Worm (Caenorhabditis elegans) whole organism, early embryonic: ENCODE results near the gene K02D10.3.

Source experiments
- B0310.2 ChIP-seq: sonication (generic microtip); optimal IDR thresholded peaks from 2 replicates; lab custom pipeline; 2016; ENCODE audit warnings: mild to moderate bottlenecking, missing genetic modification characterization, missing compliant biosample characterization
- F13C5.2 ChIP-seq: sonication (generic microtip); optimal IDR thresholded peaks from 2 replicates; lab custom pipeline; 2017; ENCODE audit warnings: mild to moderate bottlenecking, missing genetic modification characterization, inconsistent platforms, missing compliant biosample characterization
- aly-1 ChIP-seq: sonication (generic microtip); optimal IDR thresholded peaks from 2 replicates; lab custom pipeline; 2016; ENCODE audit warnings: missing genetic modification characterization, missing compliant biosample characterization
- ama-1 ChIP-seq: fragments of 150-350 bp; optimal IDR thresholded peaks from 2 replicates; lab custom pipeline; 2014
- ceh-13 ChIP-seq: fragments of 200-800 bp; sonication (Bioruptor generic); optimal IDR thresholded peaks from 2 replicates; lab custom pipeline; 2018; ENCODE audit warnings: mild to moderate bottlenecking, missing genetic modification characterization, missing compliant biosample characterization
- ceh-36 ChIP-seq: sonication (generic microtip); optimal IDR thresholded peaks from 2 replicates; lab custom pipeline; 2016; ENCODE audit warnings: missing genetic modification characterization, inconsistent platforms, missing compliant biosample characterization
- ets-7 ChIP-seq: sonication (generic microtip); optimal IDR thresholded peaks from 2 replicates; lab custom pipeline; 2016; ENCODE audit warnings: missing genotype, missing genetic modification characterization, missing compliant biosample characterization
- flt-1 ChIP-seq: fragments of 200-800 bp; sonication (Bioruptor generic); IDR thresholded peaks from 2 replicates; pipeline ENCODE4 v1.3.6; 2022; ENCODE audit warnings: missing genetic modification characterization, missing compliant biosample characterization
- hmbx-1 ChIP-seq: sonication (generic microtip); optimal IDR thresholded peaks from 2 replicates; lab custom pipeline; 2016; ENCODE audit warnings: mild to moderate bottlenecking, missing genetic modification characterization, missing compliant biosample characterization
- hmg-4 ChIP-seq: fragments of 200-800 bp; sonication (Bioruptor generic); optimal IDR thresholded peaks from 2 replicates; lab custom pipeline; 2018; ENCODE audit warnings: mild to moderate bottlenecking, missing genetic modification characterization, missing compliant biosample characterization
- hnd-1 ChIP-seq: sonication (generic microtip); optimal IDR thresholded peaks from 2 replicates; lab custom pipeline; 2016; ENCODE audit warnings: missing genetic modification characterization, missing compliant biosample characterization
- pes-1 ChIP-seq: fragments of 200-800 bp; sonication (Bioruptor generic); IDR thresholded peaks from 2 replicates; pipeline ENCODE4 v1.3.6; 2022; ENCODE audit warnings: missing genetic modification reagents, missing genetic modification characterization, missing compliant biosample characterization
- scrt-1 ChIP-seq: fragments of 200-800 bp; sonication (Bioruptor generic); IDR thresholded peaks from 2 replicates; pipeline ENCODE4 v1.3.6; 2022; ENCODE audit warnings: missing genetic modification characterization, missing compliant biosample characterization
- sea-1 ChIP-seq: fragments of 200-800 bp; sonication (Bioruptor generic); conservative IDR thresholded peaks from 2 replicates; pipeline ENCODE4 v1.3.6; 2022; ENCODE audit warnings: missing genetic modification characterization, missing compliant biosample characterization
- tbx-11 ChIP-seq: fragments of 200-800 bp; sonication (Bioruptor generic); IDR thresholded peaks from 2 replicates; pipeline ENCODE4 v1.3.6; 2022; ENCODE audit warnings: missing genetic modification characterization, missing compliant biosample characterization
- tbx-37 ChIP-seq: fragments of 200-800 bp; sonication (Bioruptor generic); conservative IDR thresholded peaks from 2 replicates; pipeline ENCODE4 v1.3.6; 2022; ENCODE audit warnings: missing genetic modification reagents, missing genetic modification characterization, missing compliant biosample characterization
- tra-4 ChIP-seq: sonication (generic microtip); optimal IDR thresholded peaks from 2 replicates; lab custom pipeline; 2017; ENCODE audit warnings: missing genetic modification characterization, missing compliant biosample characterization

The K02D10.3 gene

DNA sequence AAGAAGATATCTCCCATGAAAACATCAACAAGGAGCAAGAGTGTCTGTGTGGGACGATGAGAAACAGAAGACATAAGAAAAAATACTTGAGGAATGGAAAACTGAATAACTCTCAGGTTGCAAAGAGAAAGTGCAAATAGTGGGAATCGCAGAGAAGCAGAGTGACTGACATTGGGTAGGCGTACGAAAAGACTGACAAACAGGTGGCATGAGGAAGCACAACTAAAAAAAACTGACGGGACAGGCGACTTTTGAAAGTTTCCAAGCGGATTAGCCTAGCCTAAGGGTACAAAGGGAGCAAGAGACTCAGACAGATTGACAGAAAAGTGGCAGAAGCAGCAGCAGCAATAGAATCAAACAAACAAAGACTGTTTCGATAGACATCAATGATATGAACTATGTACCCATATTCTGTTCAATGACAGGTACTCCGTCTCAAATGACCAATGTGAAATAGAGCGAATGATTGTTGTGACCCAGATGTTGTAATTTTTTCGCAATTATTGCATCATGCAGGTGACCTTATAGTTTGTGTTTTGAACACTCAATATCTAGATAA is 37.3 kb downstream of the K02D10.3 start:
- TF ChIP-seq tbx-37 (GFP tag; lab: Robert Waterston, UW) (no peak), ama-1 (lab: Kevin White, UChicago) (no peak), B0310.2 (no peak), hmg-4 (GFP tag; lab: Kevin White, UChicago) (no peak), ceh-36 (tag; lab: Kevin White, UChicago) (no peak)

DNA sequence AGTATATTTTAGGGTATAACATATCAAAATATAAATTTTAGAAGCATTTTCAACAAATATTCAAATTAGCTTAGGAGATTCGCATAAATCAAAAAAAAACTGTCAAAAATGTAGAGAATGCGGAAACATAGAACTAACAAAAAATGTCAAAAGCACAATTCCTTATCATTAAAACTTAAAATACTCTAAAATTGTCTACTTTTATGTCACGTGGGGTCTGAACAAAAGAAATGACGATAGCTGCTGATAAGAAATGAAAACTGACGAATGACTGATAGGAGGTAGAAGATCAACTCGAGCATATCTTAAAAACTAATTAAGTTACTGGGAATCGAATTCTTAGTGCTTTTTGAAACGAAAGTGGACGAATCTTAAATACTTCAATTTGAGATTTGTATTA is 38.1 kb downstream of the K02D10.3 start:
- TF ChIP-seq hnd-1 (tag; lab: Kevin White, UChicago) (no peak), pes-1 (no peak), aly-1 (tag; lab: Kevin White, UChicago) (no peak), flt-1 (GFP tag; lab: Robert Waterston, UW) (no peak), ets-7 (tag; lab: Kevin White, UChicago) (no peak), tbx-11 (no peak), ceh-13 (GFP tag; lab: Kevin White, UChicago) (no peak), tra-4 (tag; lab: Kevin White, UChicago) (no peak)

DNA sequence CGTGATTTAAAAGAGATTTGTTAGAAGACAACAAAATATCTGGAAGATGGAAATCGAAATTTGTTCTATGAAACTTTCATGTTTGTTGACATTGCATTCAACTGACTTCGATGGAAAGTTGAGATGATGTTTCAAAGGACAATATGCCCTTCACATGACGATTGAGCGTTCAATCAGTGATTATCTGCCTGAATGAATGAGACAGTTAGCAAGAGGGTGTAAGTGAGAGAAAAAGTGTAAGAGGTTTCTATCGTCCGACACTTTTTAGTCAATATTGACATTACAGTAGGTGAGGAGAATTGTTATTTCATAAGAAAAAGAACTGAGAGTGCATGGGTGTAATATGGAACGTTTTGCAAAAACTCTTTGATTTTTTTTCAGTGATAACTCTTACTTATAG is 38.5 kb downstream of the K02D10.3 start:
- TF ChIP-seq tra-4 (tag; lab: Kevin White, UChicago) (no peak), B0310.2 (no peak), ceh-36 (tag; lab: Kevin White, UChicago) (no peak), tbx-37 (GFP tag; lab: Robert Waterston, UW) (no peak), ets-7 (tag; lab: Kevin White, UChicago) (no peak), scrt-1 (GFP tag; lab: Robert Waterston, UW) (no peak), pes-1 (no peak), hmg-4 (GFP tag; lab: Kevin White, UChicago) (no peak), aly-1 (tag; lab: Kevin White, UChicago) (no peak), tbx-11 (no peak), ama-1 (lab: Kevin White, UChicago) (no peak), sea-1 (GFP tag; lab: Robert Waterston, UW) (no peak), F13C5.2 (tag; lab: Kevin White, UChicago) (no peak), ceh-13 (GFP tag; lab: Kevin White, UChicago) (no peak), flt-1 (GFP tag; lab: Robert Waterston, UW) (no peak), hmbx-1 (tag; lab: Kevin White, UChicago) (no peak)

DNA sequence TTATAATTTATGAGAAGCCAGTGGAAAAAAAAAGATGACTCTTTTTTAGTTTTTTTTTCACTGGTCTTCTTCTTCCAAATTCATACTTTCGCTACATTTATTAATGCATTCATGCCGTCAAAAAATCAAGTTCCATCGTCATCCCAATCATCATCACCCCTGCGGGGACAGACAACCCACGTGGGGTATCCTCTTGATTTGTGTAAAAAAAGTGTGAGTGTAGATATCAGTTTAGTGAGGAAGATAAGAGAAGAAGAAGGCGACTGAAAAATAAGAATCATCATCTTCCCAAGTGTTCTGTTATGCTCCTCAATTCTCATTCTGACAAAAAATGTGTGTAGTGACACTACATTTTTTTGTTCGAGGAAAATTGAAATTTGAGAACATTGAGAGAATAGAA is 39.8 kb downstream of the K02D10.3 start:
- TF ChIP-seq tbx-11 = no peak
- no peak for TF ChIP-seq hmbx-1 (tag; lab: Kevin White, UChicago)
- no peak for TF ChIP-seq aly-1 (tag; lab: Kevin White, UChicago)
- no peak for TF ChIP-seq tbx-37 (GFP tag; lab: Robert Waterston, UW)
- TF ChIP-seq B0310.2 = no peak
- no peak for TF ChIP-seq pes-1
- no peak for TF ChIP-seq F13C5.2 (tag; lab: Kevin White, UChicago)
- TF ChIP-seq hmg-4 (GFP tag; lab: Kevin White, UChicago) = no peak
- no peak for TF ChIP-seq tra-4 (tag; lab: Kevin White, UChicago)
- no peak for TF ChIP-seq ama-1 (lab: Kevin White, UChicago)
- TF ChIP-seq ets-7 (tag; lab: Kevin White, UChicago) = no peak
- TF ChIP-seq scrt-1 (GFP tag; lab: Robert Waterston, UW) = no peak

DNA sequence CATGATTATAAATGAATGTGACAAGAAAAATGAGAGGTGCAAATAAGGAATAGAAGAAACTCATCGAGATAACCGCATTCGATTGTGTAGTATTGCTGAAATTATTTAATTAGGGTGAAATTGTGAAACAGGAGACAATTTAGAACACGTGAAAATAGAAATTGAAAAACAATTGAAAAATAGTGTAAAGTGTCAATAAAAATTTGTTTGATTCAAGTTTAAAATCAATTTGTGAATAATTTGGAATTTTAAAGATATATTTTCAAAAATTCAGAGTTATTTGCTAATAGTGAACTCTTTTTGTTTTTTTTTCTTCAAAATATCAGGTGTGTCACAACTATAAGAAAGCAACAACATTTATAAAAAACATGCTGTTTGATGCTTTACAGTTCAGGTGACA is 40.4 kb downstream of the K02D10.3 start, which contains the start of gene ZK370.4:
Gene ZK370.4, minus strand, starts transcription at position 101 of the 400 bp plus-strand sequence.
- TF ChIP-seq hmg-4 (GFP tag; lab: Kevin White, UChicago) (no peak), ceh-13 (GFP tag; lab: Kevin White, UChicago) (no peak)

DNA sequence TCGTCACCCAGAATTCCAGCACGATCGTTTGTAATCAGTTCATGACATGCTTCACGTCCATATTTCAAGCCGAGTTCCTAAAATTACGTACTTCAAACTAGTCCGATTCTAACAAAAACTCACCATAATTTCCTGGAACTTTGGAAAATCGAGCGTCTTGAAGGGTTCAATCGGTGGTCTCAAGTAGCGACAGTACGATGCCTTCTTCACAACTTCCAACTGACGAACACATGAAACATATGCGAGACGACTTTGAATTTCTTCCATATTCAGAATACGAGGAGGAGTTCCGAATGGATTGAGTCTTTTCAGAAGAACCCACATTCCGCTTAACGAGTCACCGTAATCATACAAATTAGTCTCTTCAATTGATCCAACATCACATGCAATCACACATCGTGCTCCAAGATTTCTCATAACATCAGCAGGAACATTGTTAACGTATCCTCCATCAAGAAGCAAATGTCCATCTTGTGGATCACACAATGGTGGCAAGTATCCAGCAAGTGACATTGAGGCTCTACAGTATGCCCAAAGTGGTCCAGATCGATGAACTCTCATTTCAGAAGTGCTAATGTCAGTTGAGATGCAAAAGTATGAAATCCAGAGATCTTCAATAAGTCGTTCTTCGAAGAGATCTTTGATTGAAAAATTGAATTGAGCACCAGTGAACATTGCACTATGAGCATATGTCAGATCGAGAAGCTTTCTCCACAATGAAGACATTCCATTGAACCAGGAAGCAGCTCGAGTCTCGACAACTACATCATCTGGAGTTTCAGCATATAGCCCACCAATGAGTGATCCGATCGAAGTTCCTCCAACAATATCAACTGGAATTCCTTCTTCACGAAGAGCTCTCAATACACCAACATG is 45.5 kb downstream of the K02D10.3 start:
- TF ChIP-seq ets-7 (tag; lab: Kevin White, UChicago) = no peak
- TF ChIP-seq ceh-13 (GFP tag; lab: Kevin White, UChicago) = no peak
- TF ChIP-seq tra-4 (tag; lab: Kevin White, UChicago) = no peak
- no peak for TF ChIP-seq aly-1 (tag; lab: Kevin White, UChicago)
- no peak for TF ChIP-seq sea-1 (GFP tag; lab: Robert Waterston, UW)
- no peak for TF ChIP-seq B0310.2
- no peak for TF ChIP-seq tbx-37 (GFP tag; lab: Robert Waterston, UW)

DNA sequence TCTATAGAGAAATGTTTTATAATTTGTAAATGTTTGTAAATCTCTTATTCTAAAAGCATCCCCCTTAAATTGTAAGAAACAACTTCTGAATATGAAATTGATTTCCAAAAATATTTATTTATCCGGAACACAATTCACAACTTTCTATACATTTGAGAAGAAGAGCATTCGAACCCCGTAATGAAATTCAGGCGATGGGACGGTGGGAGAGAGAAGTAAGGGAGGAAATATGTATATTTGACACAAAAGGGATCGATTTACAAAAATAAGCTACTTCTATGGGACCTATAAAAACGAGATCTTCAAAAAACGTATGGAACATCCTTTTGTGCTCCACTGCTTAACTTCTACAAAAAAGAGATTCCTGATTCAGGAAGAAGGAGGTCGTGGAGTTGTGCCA is 46.5 kb downstream of the K02D10.3 start:
- TF ChIP-seq hmg-4 (GFP tag; lab: Kevin White, UChicago) (no peak), F13C5.2 (tag; lab: Kevin White, UChicago) (no peak), tbx-37 (GFP tag; lab: Robert Waterston, UW) (no peak), aly-1 (tag; lab: Kevin White, UChicago) (no peak), B0310.2 (no peak), hmbx-1 (tag; lab: Kevin White, UChicago) (no peak), tbx-11 (no peak)
